Worm (Caenorhabditis elegans) whole organism, young adult: ENCODE data around the gene timm-17B.1.

Experiments
- D2030.7 ChIP-seq: fragments of 200-800 bp; sonication (Bioruptor generic); IDR thresholded peaks from 2 replicates; pipeline ENCODE4 v1.3.6; 2022; ENCODE audit warnings: missing genetic modification reagents, missing genetic modification characterization, missing compliant biosample characterization
- F33H1.4 ChIP-seq: fragments of 200-800 bp; sonication (Bioruptor generic); IDR thresholded peaks from 2 replicates; pipeline ENCODE4 v1.3.6; 2022; ENCODE audit warnings: missing genetic modification reagents, missing genetic modification characterization, missing compliant biosample characterization
- F37B4.10 ChIP-seq: fragments of 200-800 bp; sonication (Bioruptor generic); IDR thresholded peaks from 2 replicates; pipeline ENCODE4 v1.3.6; 2022; ENCODE audit warnings: missing genetic modification characterization, missing compliant biosample characterization
- F39B2.1 ChIP-seq: fragments of 200-800 bp; sonication (Bioruptor generic); IDR thresholded peaks from 2 replicates; pipeline ENCODE4 v1.3.6; 2022; ENCODE audit warnings: missing genetic modification reagents, missing genetic modification characterization, missing compliant biosample characterization
- F57A8.1 ChIP-seq: fragments of 200-800 bp; sonication (Bioruptor generic); optimal IDR thresholded peaks from 2 replicates; lab custom pipeline; 2018; ENCODE audit warnings: mild to moderate bottlenecking, missing genetic modification characterization, moderate library complexity, missing compliant biosample characterization
- F57C9.4 ChIP-seq: sonication (generic microtip); optimal IDR thresholded peaks from 2 replicates; lab custom pipeline; 2017; ENCODE audit warnings: mild to moderate bottlenecking, missing genetic modification characterization, missing compliant biosample characterization
- K11D2.4 ChIP-seq: fragments of 200-800 bp; sonication (Bioruptor generic); IDR thresholded peaks from 2 replicates; pipeline ENCODE4 v1.3.6; 2022; ENCODE audit warnings: missing genetic modification reagents, missing genetic modification characterization, missing compliant biosample characterization
- K12H6.12 ChIP-seq: fragments of 200-800 bp; sonication (Bioruptor generic); optimal IDR thresholded peaks from 2 replicates; lab custom pipeline; 2018; ENCODE audit warnings: mild to moderate bottlenecking, missing genetic modification characterization, missing compliant biosample characterization
- T07F8.4 ChIP-seq: sonication (generic microtip); optimal IDR thresholded peaks from 2 replicates; lab custom pipeline; 2016; ENCODE audit warnings: mild to moderate bottlenecking, missing genetic modification characterization, moderate library complexity, missing compliant biosample characterization
- Y53F4B.3 ChIP-seq: fragments of 200-800 bp; sonication (Bioruptor generic); IDR thresholded peaks from 2 replicates; pipeline ENCODE4 v1.3.6; 2022; ENCODE audit warnings: missing genetic modification reagents, missing genetic modification characterization, missing compliant biosample characterization
- Y95B8A.8 ChIP-seq: fragments of 200-800 bp; sonication (Bioruptor generic); IDR thresholded peaks from 2 replicates; pipeline ENCODE4 v1.3.6; 2022; ENCODE audit warnings: missing genetic modification reagents, missing genetic modification characterization, missing compliant biosample characterization
- akir-1 ChIP-seq: fragments of 200-800 bp; sonication (Bioruptor generic); optimal IDR thresholded peaks from 2 replicates; lab custom pipeline; 2018; ENCODE audit warnings: mild to moderate bottlenecking, missing genetic modification characterization, moderate library complexity, missing compliant biosample characterization
- aptf-2 ChIP-seq: fragments of 200-800 bp; sonication (Bioruptor generic); conservative IDR thresholded peaks from 2 replicates; pipeline ENCODE4 v1.3.6; 2022; ENCODE audit warnings: missing genetic modification reagents, missing genetic modification characterization, missing compliant biosample characterization
- attf-6 ChIP-seq: fragments of 200-800 bp; sonication (Bioruptor generic); IDR thresholded peaks from 2 replicates; pipeline ENCODE4 v1.3.6; 2022; ENCODE audit warnings: missing genetic modification reagents, missing genetic modification characterization, missing compliant biosample characterization
- bed-1 ChIP-seq: fragments of 200-800 bp; sonication (Bioruptor generic); IDR thresholded peaks from 2 replicates; pipeline ENCODE4 v1.3.6; 2022; ENCODE audit warnings: missing genetic modification reagents, missing genetic modification characterization, missing compliant biosample characterization
- cebp-1 ChIP-seq, 2 experiments: fragments of 200-800 bp in 1 of 2; sonication (Bioruptor generic) in 1 of 2; sonication (generic microtip) in 1 of 2; IDR thresholded peaks in 1 of 2; optimal IDR thresholded peaks in 1 of 2; 2 replicates each; pipeline versions ENCODE4 v1.3.6 to Lab custom; 2017 to 2022; ENCODE audit warnings: missing compliant biosample characterization in 2 of 2, missing genetic modification characterization in 2 of 2, mild to moderate bottlenecking in 1 of 2, missing genetic modification reagents in 1 of 2, moderate library complexity in 1 of 2
- cebp-2 ChIP-seq: fragments of 200-800 bp; sonication (Bioruptor generic); IDR thresholded peaks from 2 replicates; pipeline ENCODE4 v1.3.6; 2022; ENCODE audit warnings: missing genetic modification characterization, missing compliant biosample characterization
- ceh-27 ChIP-seq: fragments of 200-800 bp; sonication (Bioruptor generic); optimal IDR thresholded peaks from 2 replicates; lab custom pipeline; 2018; ENCODE audit warnings: mild to moderate bottlenecking, missing genetic modification characterization, moderate library complexity, missing compliant biosample characterization
- ceh-40 ChIP-seq: fragments of 200-800 bp; sonication (Bioruptor generic); IDR thresholded peaks from 2 replicates; pipeline ENCODE4 v1.3.6; 2022; ENCODE audit warnings: missing genetic modification characterization, missing compliant biosample characterization
- chd-7 ChIP-seq: sonication (generic microtip); optimal IDR thresholded peaks from 2 replicates; lab custom pipeline; 2016; ENCODE audit warnings: mild to moderate bottlenecking, missing genetic modification characterization, moderate library complexity, missing compliant biosample characterization
- die-1 ChIP-seq: sonication (generic microtip); optimal IDR thresholded peaks from 2 replicates; lab custom pipeline; 2016; ENCODE audit warnings: missing genotype, mild to moderate bottlenecking, missing genetic modification characterization, missing compliant biosample characterization
- dox-1 ChIP-seq: fragments of 200-800 bp; sonication (Bioruptor generic); IDR thresholded peaks from 2 replicates; pipeline ENCODE4 v1.3.6; 2022; ENCODE audit warnings: missing genetic modification reagents, missing genetic modification characterization, missing compliant biosample characterization
- dpff-1 ChIP-seq: sonication (generic microtip); optimal IDR thresholded peaks from 2 replicates; lab custom pipeline; 2017; ENCODE audit warnings: mild to moderate bottlenecking, missing genetic modification characterization, missing compliant biosample characterization
- dpl-1 ChIP-seq: fragments of 150-350 bp; optimal IDR thresholded peaks from 2 replicates; lab custom pipeline; 2014; ENCODE audit warnings: missing biosample characterization, missing genetic modification reagents, missing genetic modification characterization
- egl-44 ChIP-seq: fragments of 200-800 bp; sonication (Bioruptor generic); IDR thresholded peaks from 2 replicates; pipeline ENCODE4 v1.3.6; 2022; ENCODE audit warnings: missing genetic modification reagents, missing genetic modification characterization, missing compliant biosample characterization
- hlh-26 ChIP-seq: fragments of 200-800 bp; sonication (Bioruptor generic); conservative IDR thresholded peaks from 2 replicates; pipeline ENCODE4 v1.3.6; 2022; ENCODE audit warnings: missing genetic modification reagents, missing genetic modification characterization, missing compliant biosample characterization
- hmg-20 ChIP-seq: fragments of 200-800 bp; sonication (Bioruptor generic); IDR thresholded peaks from 2 replicates; pipeline ENCODE4 v1.3.6; 2022; ENCODE audit warnings: missing genetic modification reagents, missing genetic modification characterization, missing compliant biosample characterization
- lsl-1 ChIP-seq: fragments of 200-800 bp; sonication (Bioruptor generic); optimal IDR thresholded peaks from 2 replicates; lab custom pipeline; 2018; ENCODE audit warnings: mild to moderate bottlenecking, missing genetic modification characterization, moderate library complexity, missing compliant biosample characterization
- madf-6 ChIP-seq: fragments of 200-800 bp; sonication (Bioruptor generic); IDR thresholded peaks from 2 replicates; pipeline ENCODE4 v1.3.6; 2022; ENCODE audit warnings: missing genetic modification reagents, missing genetic modification characterization, missing compliant biosample characterization
- mel-28 ChIP-seq: sonication (generic microtip); optimal IDR thresholded peaks from 2 replicates; lab custom pipeline; 2016; ENCODE audit warnings: borderline replicate concordance, mild to moderate bottlenecking, missing genetic modification characterization, missing compliant biosample characterization
- mxl-1 ChIP-seq: sonication (generic microtip); optimal IDR thresholded peaks from 2 replicates; lab custom pipeline; 2016; ENCODE audit warnings: missing genetic modification characterization, missing compliant biosample characterization
- nfya-1 ChIP-seq: sonication (generic microtip); optimal IDR thresholded peaks from 2 replicates; lab custom pipeline; 2017; ENCODE audit warnings: antibody characterized with exemption, missing compliant biosample characterization, missing genetic modification characterization, borderline replicate concordance; ENCODE audit not compliant: insufficient read depth
- nfyb-1 ChIP-seq: fragments of 200-800 bp; sonication (Bioruptor generic); IDR thresholded peaks from 2 replicates; pipeline ENCODE4 v1.3.6; 2022; ENCODE audit warnings: missing genetic modification reagents, missing genetic modification characterization, missing compliant biosample characterization
- nhr-179 ChIP-seq: sonication (generic microtip); optimal IDR thresholded peaks from 2 replicates; lab custom pipeline; 2016; ENCODE audit warnings: mild to moderate bottlenecking, missing genetic modification characterization, missing compliant biosample characterization
- nhr-80 ChIP-seq: sonication (generic microtip); optimal IDR thresholded peaks from 2 replicates; lab custom pipeline; 2016; ENCODE audit warnings: missing genetic modification characterization, missing compliant biosample characterization
- nhr-90 ChIP-seq: sonication (generic microtip); optimal IDR thresholded peaks from 2 replicates; lab custom pipeline; 2016; ENCODE audit warnings: missing genotype, mild to moderate bottlenecking, missing genetic modification characterization, missing compliant biosample characterization
- pha-4 ChIP-seq: fragments of 150-350 bp; sonication (generic microtip); optimal IDR thresholded peaks from 2 replicates; lab custom pipeline; 2014; ENCODE audit warnings: missing biosample characterization, missing genetic modification reagents, missing genetic modification characterization
- sdz-38 ChIP-seq: sonication (generic microtip); optimal IDR thresholded peaks from 2 replicates; lab custom pipeline; 2016; ENCODE audit warnings: missing genotype, missing genetic modification characterization, missing compliant biosample characterization
- snpc-1.3 ChIP-seq: sonication (generic microtip); optimal IDR thresholded peaks from 2 replicates; lab custom pipeline; 2017; ENCODE audit warnings: missing genetic modification characterization, mild to moderate bottlenecking, missing compliant biosample characterization, antibody characterized with exemption, moderate library complexity, missing genotype, missing genetic modification reagents; ENCODE audit not compliant: insufficient read depth
- snpc-3.4 ChIP-seq: sonication (generic microtip); optimal IDR thresholded peaks from 2 replicates; lab custom pipeline; 2017; ENCODE audit warnings: missing genetic modification characterization, mild to moderate bottlenecking, missing compliant biosample characterization, antibody characterized with exemption, moderate library complexity, missing genotype, missing genetic modification reagents
- snpc-4 ChIP-seq, 5 experiments: fragments of 150-350 bp in 1 of 5; sonication (generic microtip) in 4 of 5; optimal IDR thresholded peaks; 2 replicates each; lab custom pipeline; 2014 to 2018; ENCODE audit warnings: missing genetic modification characterization in 5 of 5, missing biosample characterization in 3 of 5, antibody characterized with exemption in 2 of 5, mild to moderate bottlenecking in 2 of 5, missing compliant biosample characterization in 2 of 5, missing genotype in 2 of 5, moderate library complexity in 2 of 5, missing genetic modification reagents in 1 of 5
- sptf-2 ChIP-seq: fragments of 200-800 bp; sonication (Bioruptor generic); optimal IDR thresholded peaks from 2 replicates; lab custom pipeline; 2018; ENCODE audit warnings: mild to moderate bottlenecking, missing genetic modification characterization, missing compliant biosample characterization
- xnd-1 ChIP-seq: sonication (generic microtip); optimal IDR thresholded peaks from 2 replicates; lab custom pipeline; 2016; ENCODE audit warnings: missing genotype, missing genetic modification reagents, missing genetic modification characterization, missing compliant biosample characterization
- zfh-2 ChIP-seq: fragments of 200-800 bp; sonication (Bioruptor generic); conservative IDR thresholded peaks from 2 replicates; pipeline ENCODE4 v1.3.6; 2022; ENCODE audit warnings: missing genetic modification reagents, missing genetic modification characterization, missing compliant biosample characterization
- ztf-28 ChIP-seq: fragments of 200-800 bp; sonication (Bioruptor generic); IDR thresholded peaks from 2 replicates; pipeline ENCODE4 v1.3.6; 2022; ENCODE audit warnings: missing genetic modification reagents, missing genetic modification characterization, missing compliant biosample characterization
- ztf-3 ChIP-seq: fragments of 200-800 bp; sonication (Bioruptor generic); optimal IDR thresholded peaks from 2 replicates; lab custom pipeline; 2018; ENCODE audit warnings: mild to moderate bottlenecking, missing genetic modification characterization, missing compliant biosample characterization

The timm-17B.1 gene

DNA sequence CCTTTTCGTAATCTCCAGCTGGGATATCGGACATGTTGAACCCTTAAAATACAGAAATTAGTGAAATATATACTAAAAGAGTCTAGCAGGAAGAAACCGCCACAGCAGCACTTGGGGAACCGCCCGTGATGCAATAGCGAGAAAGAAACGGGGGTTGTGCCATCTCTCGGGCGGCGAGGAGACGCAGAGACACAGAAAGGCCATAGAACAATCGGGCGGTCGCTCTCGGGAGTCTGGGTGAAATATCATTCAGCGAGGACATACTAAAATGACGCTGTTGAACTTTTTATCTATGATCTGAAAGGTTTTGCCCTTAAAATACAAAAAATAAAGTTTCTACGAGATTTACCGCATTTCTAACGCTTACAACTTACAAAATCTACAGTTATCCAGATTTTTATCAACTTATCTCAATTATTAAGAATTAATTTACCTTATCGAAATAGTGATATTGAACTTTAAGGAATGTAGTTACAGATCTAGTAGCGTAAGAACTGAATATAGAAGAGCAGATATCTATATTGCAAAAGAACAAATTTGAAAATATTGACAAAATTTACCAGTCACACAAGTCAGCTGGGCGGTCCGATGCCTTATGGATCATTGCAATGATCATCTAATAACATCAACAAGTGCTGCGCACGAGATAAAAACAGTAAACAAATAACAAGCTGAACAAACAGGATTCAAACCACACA is 3.3 kb upstream of the timm-17B.1 start, which contains the start of gene cyc-2.1 (continued):
- TF ChIP-seq madf-6 (GFP tag; lab: Robert Waterston, UW) = peak; percentile 81
- TF ChIP-seq xnd-1 (tag; lab: Kevin White, UChicago) = peak; percentile 57
- no peak for TF ChIP-seq akir-1 (GFP tag; lab: Kevin White, UChicago)
- TF ChIP-seq nhr-80 (tag; lab: Kevin White, UChicago) = peak; percentile 91
- TF ChIP-seq F57A8.1 (GFP tag; lab: Kevin White, UChicago) = no peak
- TF ChIP-seq hmg-20 (GFP tag; lab: Robert Waterston, UW) = no peak
- TF ChIP-seq dpl-1 = no peak
- TF ChIP-seq mel-28 (tag; lab: Kevin White, UChicago) = no peak
- no peak for TF ChIP-seq sdz-38 (tag; lab: Kevin White, UChicago)
- no peak for TF ChIP-seq chd-7 (tag; lab: Kevin White, UChicago)
- TF ChIP-seq D2030.7 (GFP tag; lab: Robert Waterston, UW) = no peak
- peak; percentile 30 for TF ChIP-seq snpc-4 (GFP tag; optimal IDR thresholded peaks at IDR 0.05; lab: Kevin White, UChicago)
- peak in 3 of 4 experiments; percentile 43 to 73 (median 59) for TF ChIP-seq snpc-4 (tag; optimal IDR thresholded peaks at IDR 0.05; lab: Kevin White, UChicago)
- TF ChIP-seq die-1 (tag; lab: Kevin White, UChicago) = no peak
- TF ChIP-seq ztf-3 = no peak
- TF ChIP-seq sptf-2 (GFP tag; lab: Kevin White, UChicago) = no peak
- TF ChIP-seq zfh-2 (GFP tag; lab: Robert Waterston, UW) = peak; percentile 93
- peak; percentile 78 for TF ChIP-seq Y95B8A.8
- no peak for TF ChIP-seq mxl-1 (tag; lab: Kevin White, UChicago)
- peak; percentile 92 for TF ChIP-seq snpc-3.4 (tag; lab: Kevin White, UChicago)
- no peak for TF ChIP-seq pha-4 (tag; lab: Kevin White, UChicago)
- TF ChIP-seq bed-1 = no peak
- TF ChIP-seq hlh-26 (GFP tag; lab: Robert Waterston, UW) = no peak
- no peak for TF ChIP-seq nfya-1 (tag; lab: Kevin White, UChicago)
- peak; percentile 49; the same call in 1 of the 2 replicates for TF ChIP-seq ceh-40 (GFP tag; lab: Robert Waterston, UW)
- TF ChIP-seq nhr-90 = no peak
- TF ChIP-seq T07F8.4 (tag; lab: Kevin White, UChicago) = no peak
- TF ChIP-seq nfyb-1 = 0 out of 2 replicates have a peak, but pooled peaks have one; percentile 15
- peak; percentile 45 for TF ChIP-seq K12H6.12 (tag; lab: Kevin White, UChicago)
- 0 out of 2 replicates have a peak, but pooled peaks have one; percentile 39 for TF ChIP-seq egl-44
- TF ChIP-seq F37B4.10 = no peak
- no peak for TF ChIP-seq nhr-179 (tag; lab: Kevin White, UChicago)
- TF ChIP-seq F57C9.4 (tag; lab: Kevin White, UChicago) = no peak
- 0 out of 2 replicates have a peak, but pooled peaks have one; percentile 35 for TF ChIP-seq cebp-1 (GFP tag; IDR thresholded peaks at IDR 0.05; lab: Robert Waterston, UW)
- peak; percentile 82 for TF ChIP-seq cebp-1 (tag; optimal IDR thresholded peaks at IDR 0.05; lab: Kevin White, UChicago)
- TF ChIP-seq F39B2.1 (GFP tag; lab: Robert Waterston, UW) = peak; percentile 83
- 0 out of 2 replicates have a peak, but pooled peaks have one; percentile 44 for TF ChIP-seq cebp-2 (GFP tag; lab: Robert Waterston, UW)
- no peak for TF ChIP-seq ztf-28
- peak; percentile 36 for TF ChIP-seq snpc-1.3 (tag; lab: Kevin White, UChicago)
- TF ChIP-seq dpff-1 (tag; lab: Kevin White, UChicago) = no peak
- peak; percentile 20 for TF ChIP-seq ceh-27
- peak; percentile 74 for TF ChIP-seq dox-1 (GFP tag; lab: Robert Waterston, UW)
- TF ChIP-seq lsl-1 (GFP tag; lab: Kevin White, UChicago) = peak; percentile 54
- 0 out of 2 replicates have a peak, but pooled peaks have one; percentile 21 for TF ChIP-seq K11D2.4 (GFP tag; lab: Robert Waterston, UW)
- no peak for TF ChIP-seq aptf-2
- TF ChIP-seq attf-6 (GFP tag; lab: Robert Waterston, UW) = peak; percentile 84
- no peak for TF ChIP-seq Y53F4B.3 (GFP tag; lab: Robert Waterston, UW)
- peak; percentile 41 for TF ChIP-seq F33H1.4 (GFP tag; lab: Robert Waterston, UW)
